Fruit fly (Drosophila melanogaster): ENCODE data around the gene CecC.

Gene CecC

DNA sequence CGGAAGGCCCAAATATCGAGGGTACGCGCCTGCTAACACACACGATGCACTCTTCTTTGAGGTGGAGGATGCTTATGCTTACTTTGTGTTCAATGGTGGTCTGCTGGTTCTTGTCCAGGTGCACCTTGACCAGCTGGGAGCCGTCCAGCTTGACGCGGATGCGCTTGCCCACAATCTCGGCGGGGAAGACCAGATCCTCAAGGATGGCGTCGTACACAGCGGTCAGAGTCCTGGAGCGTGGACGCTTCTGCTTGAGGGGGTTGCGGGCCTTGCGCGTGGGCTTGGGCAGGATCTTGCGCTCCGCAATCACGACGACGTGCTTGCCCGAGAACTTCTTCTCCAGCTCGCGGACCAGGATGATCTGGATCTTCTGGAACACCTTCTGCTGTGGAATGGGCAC is 8.3 kb upstream of the CecC start:
- TF ChIP-seq Bgb (GFP tag; IDR thresholded peaks at IDR 0.05; ENCODE audit: partially characterized antibody) (no peak), CG16779 (GFP tag; IDR thresholded peaks at IDR 0.05) (0 out of 2 replicates have a peak, but pooled peaks have one; percentile 7), Ets65A (GFP tag) (peak; percentile 52), Med (GFP tag) (peak; percentile 80), CG18262 (tag; optimal IDR thresholded peaks at IDR 0.05) (no peak), ara (GFP tag; IDR thresholded peaks at IDR 0.05) (peak; percentile 28; the same call in 1 of the 2 replicates)

- TF ChIP-seq dpn (GFP tag; optimal IDR thresholded peaks at IDR 0.05) (peak; percentile 26 to 27), Gsc (GFP tag; IDR thresholded peaks at IDR 0.05) (no peak), p53 (GFP tag; optimal IDR thresholded peaks at IDR 0.05) (no peak), CG14965 (GFP tag; optimal IDR thresholded peaks at IDR 0.05; ENCODE audit: borderline replicate concordance) (no peak), mld (GFP tag; IDR thresholded peaks at IDR 0.05; ENCODE audit: partially characterized antibody) (peak; percentile 89), Lhr (GFP tag; optimal IDR thresholded peaks at IDR 0.05) (peak; percentile 51), CG16779 (GFP tag; IDR thresholded peaks at IDR 0.05) (peak; percentile 53; the same call in 1 of the 2 replicates), CG5245 (GFP tag; optimal IDR thresholded peaks at IDR 0.05) (peak; percentile 35), CG7786 (GFP tag; optimal IDR thresholded peaks at IDR 0.05) (no peak), CG9932 (GFP tag; IDR thresholded peaks at IDR 0.05) (peak; percentile 86), CG12155 (GFP tag; optimal IDR thresholded peaks at IDR 0.05) (peak; percentile 72), CG18599 (GFP tag; optimal IDR thresholded peaks at IDR 0.05) (peak; percentile 49), so (GFP tag; IDR thresholded peaks at IDR 0.05) (0 out of 3 replicates have a peak, but pooled peaks have one; percentile 31), CG10431 (GFP tag; optimal IDR thresholded peaks at IDR 0.05) (peak; percentile 77), zfh1 (GFP tag; IDR thresholded peaks at IDR 0.05) (peak; percentile 88), CG9437 (GFP tag; optimal IDR thresholded peaks at IDR 0.05) (peak; percentile 79), sug (tag; optimal IDR thresholded peaks at IDR 0.05) (peak; percentile 65), CG7745 (tag; optimal IDR thresholded peaks at IDR 0.05) (no peak), CG18764 (GFP tag; optimal IDR thresholded peaks at IDR 0.05) (peak; percentile 28), scrt (GFP tag; optimal IDR thresholded peaks at IDR 0.05) (peak; percentile 75), pnt (GFP tag; optimal IDR thresholded peaks at IDR 0.05) (no peak), CG15696 (tag; optimal IDR thresholded peaks at IDR 0.05) (no peak), CG10366 (GFP tag; IDR thresholded peaks at IDR 0.05) (peak; percentile 73), B-H2 (GFP tag; optimal IDR thresholded peaks at IDR 0.05) (peak; percentile 76), unpg (GFP tag; optimal IDR thresholded peaks at IDR 0.05) (peak; percentile 71), Dip2 (GFP tag; IDR thresholded peaks at IDR 0.05) (no peak), nau (GFP tag; optimal IDR thresholded peaks at IDR 0.05) (peak; percentile 81), fru (optimal IDR thresholded peaks at IDR 0.05) (no peak), danr (GFP tag; IDR thresholded peaks at IDR 0.05) (peak; percentile 62), Myb (GFP tag; optimal IDR thresholded peaks at IDR 0.05) (peak; percentile 89), CG11504 (tag; optimal IDR thresholded peaks at IDR 0.05) (peak; percentile 58), CG31388 (GFP tag; optimal IDR thresholded peaks at IDR 0.05) (no peak), CG16863 (GFP tag; optimal IDR thresholded peaks at IDR 0.05) (no peak), tna (GFP tag; IDR thresholded peaks at IDR 0.05; ENCODE audit: partially characterized antibody) (peak; percentile 93), CG8089 (GFP tag; optimal IDR thresholded peaks at IDR 0.05) (peak; percentile 27), NK7.1 (GFP tag; optimal IDR thresholded peaks at IDR 0.05) (peak; percentile 46), tll (GFP tag; optimal IDR thresholded peaks at IDR 0.05) (no peak), zen2 (GFP tag; IDR thresholded peaks at IDR 0.05; ENCODE audit: partially characterized antibody) (peak; percentile 94), CG11695 (GFP tag; IDR thresholded peaks at IDR 0.05) (peak; percentile 79), CG9215 (GFP tag; IDR thresholded peaks at IDR 0.05) (no peak), Chrac-16 (GFP tag; optimal IDR thresholded peaks at IDR 0.05) (no peak), zen (tag; optimal IDR thresholded peaks at IDR 0.05) (no peak), sob (GFP tag; IDR thresholded peaks at IDR 0.05) (peak; percentile 79)
Observed at dm6 chr3R:30208766-30209484, 7.4 kb upstream of the CecC start, which contains the start of gene RpS7. TSS of gene RpS7 (minus strand) at chr3R:30209020.

Data from whole organism, embryonic.